Worm (Caenorhabditis elegans): ENCODE results near the gene str-206.

The str-206 gene

ce11 chrV:6217834-6218233 lies at the start of gene str-206:
str-206 (plus strand) TSS chrV:6218134.
- TF ChIP-seq sma-3 (GFP tag; optimal IDR thresholded peaks at IDR 0.05) (no peak), mab-5 (tag; optimal IDR thresholded peaks at IDR 0.05) (no peak), unc-55 (GFP tag; optimal IDR thresholded peaks at IDR 0.05) (no peak), unc-62 (GFP tag; optimal IDR thresholded peaks at IDR 0.05) (no peak), elt-3 (tag; optimal IDR thresholded peaks at IDR 0.05) (no peak), nhr-21 (tag; optimal IDR thresholded peaks at IDR 0.05) (no peak), lin-39 (tag; optimal IDR thresholded peaks at IDR 0.05) (no peak), nhr-77 (tag; optimal IDR thresholded peaks at IDR 0.05) (no peak), peb-1 (tag; optimal IDR thresholded peaks at IDR 0.05) (no peak), crh-2 (tag; optimal IDR thresholded peaks at IDR 0.05) (no peak), ztf-11 (tag; optimal IDR thresholded peaks at IDR 0.05) (no peak), blmp-1 (tag; optimal IDR thresholded peaks at IDR 0.05; ENCODE audit: insufficient read depth) (no peak)

ce11 chrV:6202573-6202972 lies 15.4 kb upstream of the str-206 start, which contains the start of gene ttn-1:
ttn-1 (minus strand) TSS chrV:6202632.
- TF ChIP-seq nhr-129 (tag; optimal IDR thresholded peaks at IDR 0.05) (peak; percentile 52), mab-5 (tag; optimal IDR thresholded peaks at IDR 0.05) (no peak), elt-1 (tag; optimal IDR thresholded peaks at IDR 0.05) (no peak), ztf-11 (tag; optimal IDR thresholded peaks at IDR 0.05) (no peak), sma-9 (GFP tag; optimal IDR thresholded peaks at IDR 0.05) (peak; percentile 21), sma-9 (tag; optimal IDR thresholded peaks at IDR 0.05) (no peak)

ce11 chrV:6204046-6204445 lies 13.9 kb upstream of the str-206 start:
- TF ChIP-seq lin-13 (GFP tag; optimal IDR thresholded peaks at IDR 0.05) (no peak), nhr-129 (tag; optimal IDR thresholded peaks at IDR 0.05) (peak; percentile 67), C34F6.9 (tag; optimal IDR thresholded peaks at IDR 0.05) (peak; percentile 23), nhr-11 (tag; optimal IDR thresholded peaks at IDR 0.05) (no peak), F13H6.1 (tag; optimal IDR thresholded peaks at IDR 0.05) (peak; percentile 73), aly-2 (tag; optimal IDR thresholded peaks at IDR 0.05) (no peak), elt-3 (tag; optimal IDR thresholded peaks at IDR 0.05) (no peak), blmp-1 (tag; optimal IDR thresholded peaks at IDR 0.05; ENCODE audit: insufficient read depth) (no peak), sma-9 (GFP tag; optimal IDR thresholded peaks at IDR 0.05) (peak; percentile 32), sma-9 (tag; optimal IDR thresholded peaks at IDR 0.05) (no peak), lsy-2 (tag; optimal IDR thresholded peaks at IDR 0.05) (peak in 1 of 2 experiments; percentile 11), ama-1 (optimal IDR thresholded peaks at IDR 0.05) (no peak), Y55F3AM.14 (GFP tag; optimal IDR thresholded peaks at IDR 0.05) (no peak), crh-2 (tag; optimal IDR thresholded peaks at IDR 0.05) (no peak), nhr-6 (tag; optimal IDR thresholded peaks at IDR 0.05) (no peak), fos-1 (tag; optimal IDR thresholded peaks at IDR 0.05) (no peak), ztf-4 (tag; optimal IDR thresholded peaks at IDR 0.05) (no peak)

DNA sequence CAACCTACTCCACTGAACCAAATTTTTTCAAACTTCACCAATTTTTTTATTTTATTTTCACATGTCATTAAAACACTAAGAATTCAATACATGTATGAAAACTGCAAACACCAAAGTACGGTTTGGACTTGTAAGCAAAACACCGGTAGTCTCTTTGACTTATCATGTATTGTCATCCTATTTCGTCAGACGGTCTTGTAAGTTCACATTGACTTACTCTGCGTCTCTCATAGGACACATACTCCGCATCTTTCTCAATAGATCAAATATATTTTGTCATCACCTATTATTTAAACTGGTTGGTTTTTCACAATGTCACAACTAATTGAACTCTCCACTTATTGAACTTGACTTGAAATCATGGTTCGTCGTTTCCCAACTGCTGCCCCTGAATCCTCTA lies 11.4 kb upstream of the str-206 start, which contains the start of gene W06H8.2:
Gene W06H8.2, plus strand, starts transcription at position 258 of the 400 bp plus-strand sequence.
- TF ChIP-seq sma-9 (GFP tag; optimal IDR thresholded peaks at IDR 0.05) (peak; percentile 33), sma-9 (tag; optimal IDR thresholded peaks at IDR 0.05) (no peak), ama-1 (optimal IDR thresholded peaks at IDR 0.05) (no peak), snpc-4 (tag; optimal IDR thresholded peaks at IDR 0.05) (no peak), Y55F3AM.14 (GFP tag; optimal IDR thresholded peaks at IDR 0.05) (no peak), fos-1 (tag; optimal IDR thresholded peaks at IDR 0.05) (peak; percentile 7), ceh-82 (tag; optimal IDR thresholded peaks at IDR 0.05) (no peak)

DNA sequence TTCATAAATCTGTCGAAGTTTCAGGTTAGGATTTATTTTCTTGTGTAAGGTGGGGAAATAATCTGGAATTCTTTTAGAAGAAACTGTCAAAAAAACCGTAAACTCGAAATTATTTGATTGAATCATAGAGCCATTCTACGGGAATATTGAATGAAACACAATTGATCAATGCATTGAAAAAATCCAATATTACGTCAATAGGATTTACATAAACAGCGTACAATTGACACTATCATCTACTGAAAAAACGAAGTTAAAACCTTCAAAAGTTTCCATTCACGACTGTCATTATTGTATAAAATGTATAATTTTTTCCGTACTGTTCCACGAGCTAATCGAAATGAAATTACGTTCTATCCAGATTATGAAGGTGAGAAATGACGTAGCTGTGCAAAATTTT lies 9.3 kb upstream of the str-206 start, which contains the start of gene rme-1:
Gene rme-1, plus strand, starts transcription at position 301 of the 400 bp plus-strand sequence.
- TF ChIP-seq nhr-129 (tag; optimal IDR thresholded peaks at IDR 0.05) (no peak), nhr-23 (tag; optimal IDR thresholded peaks at IDR 0.05) (no peak), unc-62 (GFP tag; optimal IDR thresholded peaks at IDR 0.05) (no peak), gmeb-1 (tag; optimal IDR thresholded peaks at IDR 0.05) (no peak), lin-11 (tag; optimal IDR thresholded peaks at IDR 0.05) (no peak), snpc-4 (tag; optimal IDR thresholded peaks at IDR 0.05) (no peak), egl-27 (tag; optimal IDR thresholded peaks at IDR 0.05) (no peak), ztf-11 (tag; optimal IDR thresholded peaks at IDR 0.05) (no peak), ama-1 (optimal IDR thresholded peaks at IDR 0.05) (no peak), ZK546.5 (tag; optimal IDR thresholded peaks at IDR 0.05) (no peak), F13H6.1 (tag; optimal IDR thresholded peaks at IDR 0.05) (no peak), nhr-11 (tag; optimal IDR thresholded peaks at IDR 0.05) (no peak), blmp-1 (tag; optimal IDR thresholded peaks at IDR 0.05; ENCODE audit: insufficient read depth) (no peak), ceh-16 (tag; optimal IDR thresholded peaks at IDR 0.05) (no peak), mdl-1 (tag; optimal IDR thresholded peaks at IDR 0.05) (no peak)

Data from whole organism, L2 larva.